Fruit fly (Drosophila melanogaster): ENCODE data around the gene CG4461.

Gene CG4461

dm6 chr3L:9425838-9426237, 50.6 kb downstream of the CG4461 start (continued):
- TF ChIP-seq acj6 (GFP tag; optimal IDR thresholded peaks at IDR 0.05) (no peak), CG34406 (GFP tag; optimal IDR thresholded peaks at IDR 0.05) (no peak), CG3919 (GFP tag; optimal IDR thresholded peaks at IDR 0.05) (peak; percentile 3), CG6854 (GFP tag; optimal IDR thresholded peaks at IDR 0.05) (no peak), Lpt (GFP tag; optimal IDR thresholded peaks at IDR 0.05) (no peak), CG3032 (tag; optimal IDR thresholded peaks at IDR 0.05) (no peak), CG4318 (GFP tag; optimal IDR thresholded peaks at IDR 0.05) (peak; percentile 0)
